Fruit fly (Drosophila melanogaster) whole organism, embryonic: ENCODE measurements around the gene CG4133.

Experiments used
- Atf-2 ChIP-seq: fragments of 200-800 bp; sonication (Bioruptor generic); optimal IDR thresholded peaks from 2 replicates; lab custom pipeline; 2016; ENCODE audit warnings: missing biosample characterization, missing genetic modification characterization
- BEAF-32 ChIP-seq: fragments of 200-800 bp; sonication (Bioruptor generic); optimal IDR thresholded peaks from 3 replicates; lab custom pipeline; 2017; ENCODE audit warnings: missing biosample characterization, missing genetic modification characterization, mild to moderate bottlenecking, moderate library complexity, missing genetic modification reagents
- CG13424 ChIP-seq: fragments of 200-800 bp; sonication (Bioruptor generic); optimal IDR thresholded peaks from 2 replicates; lab custom pipeline; 2019; ENCODE audit warnings: missing biosample characterization, mild to moderate bottlenecking, missing genetic modification characterization, moderate library complexity
- CG1792 ChIP-seq: fragments of 200-800 bp; sonication (Bioruptor generic); optimal IDR thresholded peaks from 2 replicates; lab custom pipeline; 2016; ENCODE audit warnings: missing biosample characterization, missing genetic modification characterization
- CG30403 ChIP-seq: fragments of 200-800 bp; sonication (Bioruptor generic); optimal IDR thresholded peaks from 3 replicates; lab custom pipeline; 2016; ENCODE audit warnings: missing biosample characterization, missing genetic modification characterization
- CG9727 ChIP-seq: fragments of 200-800 bp; sonication (Bioruptor generic); optimal IDR thresholded peaks from 3 replicates; lab custom pipeline; 2017; ENCODE audit warnings: missing biosample characterization, mild to moderate bottlenecking, missing genetic modification characterization
- Hey ChIP-seq: fragments of 200-800 bp; sonication (Bioruptor generic); optimal IDR thresholded peaks from 3 replicates; lab custom pipeline; 2018; ENCODE audit warnings: missing biosample characterization, mild to moderate bottlenecking, missing genetic modification characterization
- row ChIP-seq: fragments of 200-800 bp; sonication (Bioruptor generic); IDR thresholded peaks from 3 replicates; pipeline ENCODE4 v1.3.6; 2022; ENCODE audit warnings: missing biosample characterization, missing genetic modification characterization

- no peak for TF ChIP-seq BEAF-32 (GFP tag; lab: Kevin White, UChicago)
- no peak for TF ChIP-seq CG9727 (GFP tag; lab: Kevin White, UChicago)
- TF ChIP-seq Hey (tag; lab: Kevin White, UChicago) = no peak
- TF ChIP-seq CG30403 (GFP tag; lab: Kevin White, UChicago) = no peak
- TF ChIP-seq row (GFP tag; lab: Robert Waterston, UW) = no peak
- no peak for TF ChIP-seq CG1792
- TF ChIP-seq CG13424 (tag; lab: Kevin White, UChicago) = no peak
- TF ChIP-seq Atf-2 = no peak
Observed at dm6 chr2L:505009-505408, 49.7 kb downstream of the CG4133 start.
